Fruit fly (Drosophila melanogaster): ENCODE data around the gene CG31789.

dm6 chr2L:18632389-18632788, 26.7 kb downstream of the CG31789 start:
- TF ChIP-seq CG8478 (optimal IDR thresholded peaks at IDR 0.05) (no peak), CTCF (optimal IDR thresholded peaks at IDR 0.05) (no peak)
